Worm (Caenorhabditis elegans) whole organism, L1 larva: Measurements from ENCODE around the gene acs-6.
"Not testable (repeated sequence)": the region's sequence is repeated elsewhere in the genome, so short reads cannot be mapped to it uniquely, and the experiment has no call there.

Source experiments
- C04F5.9 ChIP-seq: sonication (generic microtip); optimal IDR thresholded peaks from 2 replicates; lab custom pipeline; 2016; ENCODE audit warnings: missing genetic modification characterization, missing compliant biosample characterization
- C34B4.2 ChIP-seq: sonication (generic microtip); optimal IDR thresholded peaks from 2 replicates; lab custom pipeline; 2017; ENCODE audit warnings: mild to moderate bottlenecking, missing genetic modification characterization, missing compliant biosample characterization
- aha-1 ChIP-seq: fragments of 150-350 bp; optimal IDR thresholded peaks from 2 replicates; lab custom pipeline; 2014; ENCODE audit warnings: missing biosample characterization, missing genetic modification characterization
- ceh-63 ChIP-seq: fragments of 200-800 bp; sonication (Bioruptor generic); optimal IDR thresholded peaks from 2 replicates; lab custom pipeline; 2018; ENCODE audit warnings: mild to moderate bottlenecking, missing genetic modification characterization, missing compliant biosample characterization
- ceh-82 ChIP-seq, 3 experiments: fragments of 150-350 bp in 1 of 3; sonication (generic microtip) in 2 of 3; optimal IDR thresholded peaks; 2 replicates each; lab custom pipeline; 2014 to 2017; ENCODE audit warnings: missing biosample characterization in 3 of 3, missing genetic modification characterization in 3 of 3
- dsc-1 ChIP-seq: sonication (generic microtip); optimal IDR thresholded peaks from 2 replicates; lab custom pipeline; 2016; ENCODE audit warnings: mild to moderate bottlenecking, missing genetic modification characterization, missing compliant biosample characterization
- efl-1 ChIP-seq, 4 experiments: fragments of 150-350 bp; optimal IDR thresholded peaks in 3 of 4; peaks in 1 of 4; 1 replicate in 1 of 4; 2 replicates in 3 of 4; lab custom pipeline; 2014; ENCODE audit warnings: missing biosample characterization in 2 of 4, missing genetic modification characterization in 2 of 4, missing genetic modification reagents in 2 of 4
- efl-3 ChIP-seq: fragments of 200-800 bp; sonication (Bioruptor generic); optimal IDR thresholded peaks from 2 replicates; lab custom pipeline; 2018; ENCODE audit warnings: mild to moderate bottlenecking, missing genetic modification characterization, missing compliant biosample characterization
- egl-27 ChIP-seq, 2 experiments: fragments of 150-350 bp in 1 of 2; sonication (generic microtip); optimal IDR thresholded peaks; 3 replicates each; lab custom pipeline; 2017 to 2018; ENCODE audit warnings: missing biosample characterization in 2 of 2, missing genetic modification characterization in 2 of 2, missing genetic modification reagents in 2 of 2
- elt-3 ChIP-seq, 6 experiments: fragments of 150-350 bp in 1 of 6; sonication (generic microtip); optimal IDR thresholded peaks; 2 replicates each; lab custom pipeline; 2017 to 2018; ENCODE audit warnings: missing biosample characterization in 6 of 6, missing genetic modification characterization in 6 of 6, inconsistent platforms in 1 of 6
- ets-5 ChIP-seq: fragments of 200-800 bp; sonication (Bioruptor generic); IDR thresholded peaks from 2 replicates; pipeline ENCODE4 v1.3.6; 2022; ENCODE audit warnings: missing genetic modification characterization, missing compliant biosample characterization
- fkh-8 ChIP-seq: sonication (generic microtip); optimal IDR thresholded peaks from 2 replicates; lab custom pipeline; 2016; ENCODE audit warnings: mild to moderate bottlenecking, missing genetic modification characterization, missing compliant biosample characterization
- fos-1 ChIP-seq: fragments of 150-350 bp; optimal IDR thresholded peaks from 2 replicates; lab custom pipeline; 2014; ENCODE audit warnings: missing biosample characterization, missing genetic modification characterization
- grh-1 ChIP-seq: fragments of 200-800 bp; sonication (Bioruptor generic); IDR thresholded peaks from 2 replicates; pipeline ENCODE4 v1.3.6; 2022; ENCODE audit warnings: missing genetic modification reagents, missing genetic modification characterization, missing compliant biosample characterization
- hlh-17 ChIP-seq: fragments of 200-800 bp; sonication (Bioruptor generic); optimal IDR thresholded peaks from 2 replicates; lab custom pipeline; 2018; ENCODE audit warnings: missing genetic modification characterization, mild to moderate bottlenecking, missing compliant biosample characterization, moderate library complexity, borderline replicate concordance
- hlh-4 ChIP-seq: sonication (generic microtip); optimal IDR thresholded peaks from 2 replicates; lab custom pipeline; 2016; ENCODE audit warnings: mild to moderate bottlenecking, missing genetic modification characterization, missing compliant biosample characterization
- isw-1 ChIP-seq: fragments of 200-800 bp; sonication (Bioruptor generic); IDR thresholded peaks from 2 replicates; pipeline ENCODE4 v1.3.6; 2022; ENCODE audit warnings: missing genetic modification characterization, missing compliant biosample characterization
- lin-13 ChIP-seq: fragments of 150-350 bp; optimal IDR thresholded peaks from 2 replicates; lab custom pipeline; 2014; ENCODE audit warnings: missing biosample characterization, missing genetic modification reagents, missing genetic modification characterization
- lin-35 ChIP-seq, 2 experiments: fragments of 150-350 bp; optimal IDR thresholded peaks; 2 replicates each; lab custom pipeline; 2014; ENCODE audit warnings: missing biosample characterization in 2 of 2, missing genetic modification characterization in 2 of 2, missing genetic modification reagents in 2 of 2
- lsy-2 ChIP-seq, 2 experiments: fragments of 150-350 bp; optimal IDR thresholded peaks; 2 replicates each; lab custom pipeline; 2014; ENCODE audit warnings: missing biosample characterization in 2 of 2, missing genetic modification characterization in 2 of 2
- mab-9 ChIP-seq: fragments of 200-800 bp; sonication (Bioruptor generic); IDR thresholded peaks from 2 replicates; pipeline ENCODE4 v1.3.6; 2022; ENCODE audit warnings: missing genetic modification reagents, missing genetic modification characterization, missing compliant biosample characterization
- mdl-1 ChIP-seq, 2 experiments: fragments of 150-350 bp; optimal IDR thresholded peaks; 2 replicates each; lab custom pipeline; 2014 to 2017; ENCODE audit warnings: missing biosample characterization in 2 of 2, missing genetic modification characterization in 2 of 2, inconsistent platforms in 1 of 2
- mep-1 ChIP-seq: fragments of 150-350 bp; optimal IDR thresholded peaks from 2 replicates; lab custom pipeline; 2014; ENCODE audit warnings: missing biosample characterization, missing genetic modification characterization
- nhr-11 ChIP-seq: fragments of 150-350 bp; optimal IDR thresholded peaks from 2 replicates; lab custom pipeline; 2014; ENCODE audit warnings: missing biosample characterization, missing genetic modification characterization
- nhr-19 ChIP-seq: fragments of 200-800 bp; sonication (Bioruptor generic); conservative IDR thresholded peaks from 2 replicates; pipeline ENCODE4 v1.3.6; 2022; ENCODE audit warnings: missing genetic modification characterization, missing compliant biosample characterization
- nhr-20 ChIP-seq: sonication (generic microtip); optimal IDR thresholded peaks from 2 replicates; lab custom pipeline; 2016; ENCODE audit warnings: mild to moderate bottlenecking, missing genetic modification characterization, missing compliant biosample characterization
- nhr-71 ChIP-seq: sonication (generic microtip); optimal IDR thresholded peaks from 2 replicates; lab custom pipeline; 2016; ENCODE audit warnings: mild to moderate bottlenecking, missing genetic modification characterization, moderate library complexity, missing compliant biosample characterization
- nhr-84 ChIP-seq: sonication (generic microtip); optimal IDR thresholded peaks from 2 replicates; lab custom pipeline; 2017; ENCODE audit warnings: missing biosample characterization, missing genetic modification characterization
- nhr-85 ChIP-seq: sonication (generic microtip); peaks from one replicate; lab custom pipeline; 2016; ENCODE audit warnings: missing genetic modification characterization, inconsistent platforms, missing compliant biosample characterization
- pax-3 ChIP-seq: fragments of 200-800 bp; sonication (Bioruptor generic); optimal IDR thresholded peaks from 2 replicates; lab custom pipeline; 2018; ENCODE audit warnings: mild to moderate bottlenecking, missing genetic modification characterization, moderate library complexity, missing compliant biosample characterization
- pqm-1 ChIP-seq: sonication (generic microtip); optimal IDR thresholded peaks from 3 replicates; lab custom pipeline; 2017; ENCODE audit warnings: missing biosample characterization, missing genetic modification characterization
- rnt-1 ChIP-seq: sonication (generic microtip); optimal IDR thresholded peaks from 2 replicates; lab custom pipeline; 2016; ENCODE audit warnings: mild to moderate bottlenecking, missing genetic modification characterization, moderate library complexity, missing compliant biosample characterization
- skn-1 ChIP-seq: fragments of 150-350 bp; optimal IDR thresholded peaks from 2 replicates; lab custom pipeline; 2014; ENCODE audit warnings: missing biosample characterization, missing genetic modification characterization
- sptf-1 ChIP-seq: fragments of 150-350 bp; optimal IDR thresholded peaks from 2 replicates; lab custom pipeline; 2014; ENCODE audit warnings: missing biosample characterization, missing genetic modification characterization
- tbx-2 ChIP-seq: sonication (generic microtip); optimal IDR thresholded peaks from 2 replicates; lab custom pipeline; 2016; ENCODE audit warnings: missing genetic modification characterization, missing compliant biosample characterization
- unc-130 ChIP-seq: fragments of 150-350 bp; optimal IDR thresholded peaks from 2 replicates; lab custom pipeline; 2017; ENCODE audit warnings: missing biosample characterization, missing genetic modification characterization, inconsistent platforms
- vab-15 ChIP-seq: sonication (generic microtip); optimal IDR thresholded peaks from 2 replicates; lab custom pipeline; 2017; ENCODE audit warnings: missing genotype, mild to moderate bottlenecking, missing genetic modification characterization, missing compliant biosample characterization
- zag-1 ChIP-seq: fragments of 150-350 bp; optimal IDR thresholded peaks from 2 replicates; lab custom pipeline; 2014; ENCODE audit warnings: missing biosample characterization, missing genetic modification characterization
- ztf-11 ChIP-seq, 2 experiments: sonication (generic microtip); optimal IDR thresholded peaks; 2 replicates each; lab custom pipeline; 2016 to 2017; ENCODE audit warnings: missing genetic modification characterization in 2 of 2, missing biosample characterization in 1 of 2, missing compliant biosample characterization in 1 of 2
- ztf-4 ChIP-seq: fragments of 150-350 bp; optimal IDR thresholded peaks from 2 replicates; lab custom pipeline; 2014; ENCODE audit warnings: missing biosample characterization, missing genetic modification characterization

The acs-6 gene

DNA sequence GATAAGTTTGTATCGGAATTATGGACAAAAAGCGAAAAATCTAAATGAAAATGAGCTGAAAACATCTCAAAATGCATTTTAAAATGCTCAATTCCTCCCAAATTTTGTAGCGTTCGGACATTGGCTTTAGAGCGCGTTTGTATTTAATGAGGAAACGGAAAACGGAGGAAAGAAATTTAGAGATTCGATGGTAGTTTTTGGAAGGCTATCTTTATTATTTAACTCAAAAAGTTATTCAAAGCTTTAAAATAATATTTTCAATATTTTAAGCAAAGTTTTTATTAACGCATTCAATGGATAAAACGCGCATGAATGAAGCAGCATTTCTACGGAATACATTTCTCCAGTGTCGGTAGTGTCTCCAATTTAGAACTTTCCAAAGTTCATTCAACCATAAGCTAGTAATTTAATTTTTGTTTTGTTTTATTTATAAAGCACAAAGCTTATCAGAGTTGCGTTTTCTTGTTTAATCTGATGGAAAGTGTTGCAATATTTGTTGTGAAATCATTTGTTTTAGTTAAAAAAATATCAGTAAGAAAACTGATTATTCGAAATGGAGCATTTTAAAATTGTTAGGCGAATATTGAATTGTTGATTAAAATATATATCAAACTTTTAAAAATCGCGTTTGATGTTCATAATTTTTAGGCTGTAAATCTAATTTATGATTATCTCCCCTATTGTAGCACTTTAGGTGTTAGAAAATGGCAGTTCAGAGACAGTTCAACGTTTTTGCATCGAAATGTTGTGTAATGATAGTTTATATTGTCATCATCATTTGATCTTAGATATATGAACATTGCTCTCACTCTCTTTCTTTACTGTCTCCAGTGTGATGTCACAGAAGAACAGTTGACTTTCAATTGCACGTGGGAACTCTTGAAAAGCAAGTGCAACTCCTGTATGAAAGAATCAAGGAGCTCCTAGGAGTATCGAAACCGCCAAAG is 11.0 kb downstream of the acs-6 start (continued):
- peak; percentile 79 for TF ChIP-seq nhr-20
- no peak for TF ChIP-seq aha-1 (tag; lab: Kevin White, UChicago)
- no peak for TF ChIP-seq ztf-4 (tag; lab: Kevin White, UChicago)
- TF ChIP-seq sptf-1 = no peak
- TF ChIP-seq fkh-8 = peak; percentile 89
- no peak for TF ChIP-seq pqm-1
- TF ChIP-seq tbx-2 = peak; percentile 74
- peak in 1 of 2 experiments; percentile 78 for TF ChIP-seq ztf-11 (tag; optimal IDR thresholded peaks at IDR 0.05; lab: Kevin White, UChicago)
- TF ChIP-seq dsc-1 (tag; lab: Kevin White, UChicago) = peak; percentile 75
- no peak for TF ChIP-seq zag-1 (tag; lab: Kevin White, UChicago)

DNA sequence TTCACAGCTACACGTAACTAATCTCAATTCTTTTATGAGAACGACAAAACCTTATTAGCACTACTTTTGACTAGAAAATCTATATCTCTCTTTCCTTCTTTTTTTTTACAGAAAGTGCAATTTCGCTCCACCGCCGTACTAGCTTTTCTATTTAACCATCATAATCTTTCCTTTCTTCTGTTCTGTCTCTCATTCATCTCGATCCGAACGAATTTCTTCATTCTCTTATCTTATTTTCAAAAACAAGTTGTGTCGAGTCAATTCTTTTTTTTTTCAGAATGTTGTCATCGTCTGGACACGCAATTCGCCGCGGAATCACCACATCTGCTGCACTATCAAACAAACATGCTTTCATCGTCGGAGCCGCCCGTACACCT is 11.7 kb downstream of the acs-6 start, which contains the start of gene kat-1:
kat-1 (plus strand) TSS at position 278 of the 377 bp plus-strand sequence.
- no peak for TF ChIP-seq C04F5.9 (tag; lab: Kevin White, UChicago)
- no peak for TF ChIP-seq C34B4.2 (tag; lab: Kevin White, UChicago)
- no peak for TF ChIP-seq nhr-85 (tag; lab: Kevin White, UChicago)
- TF ChIP-seq unc-130 (tag; lab: Kevin White, UChicago) = no peak
- no peak for TF ChIP-seq ceh-63 (GFP tag; lab: Kevin White, UChicago)
- no peak for TF ChIP-seq ztf-11 (tag; optimal IDR thresholded peaks at IDR 0.05; lab: Kevin White, UChicago)
- no peak for TF ChIP-seq egl-27 (tag; optimal IDR thresholded peaks at IDR 0.05; lab: Kevin White, UChicago)
- no peak for TF ChIP-seq pax-3 (tag; lab: Kevin White, UChicago)
- no peak for TF ChIP-seq nhr-84 (tag; lab: Kevin White, UChicago)
- no peak for TF ChIP-seq mdl-1 (tag; optimal IDR thresholded peaks at IDR 0.05; lab: Kevin White, UChicago)
- no peak for TF ChIP-seq hlh-4 (tag; lab: Kevin White, UChicago)
- no peak for TF ChIP-seq nhr-11 (tag; lab: Kevin White, UChicago)
- TF ChIP-seq fos-1 = no peak
- TF ChIP-seq rnt-1 = no peak

DNA sequence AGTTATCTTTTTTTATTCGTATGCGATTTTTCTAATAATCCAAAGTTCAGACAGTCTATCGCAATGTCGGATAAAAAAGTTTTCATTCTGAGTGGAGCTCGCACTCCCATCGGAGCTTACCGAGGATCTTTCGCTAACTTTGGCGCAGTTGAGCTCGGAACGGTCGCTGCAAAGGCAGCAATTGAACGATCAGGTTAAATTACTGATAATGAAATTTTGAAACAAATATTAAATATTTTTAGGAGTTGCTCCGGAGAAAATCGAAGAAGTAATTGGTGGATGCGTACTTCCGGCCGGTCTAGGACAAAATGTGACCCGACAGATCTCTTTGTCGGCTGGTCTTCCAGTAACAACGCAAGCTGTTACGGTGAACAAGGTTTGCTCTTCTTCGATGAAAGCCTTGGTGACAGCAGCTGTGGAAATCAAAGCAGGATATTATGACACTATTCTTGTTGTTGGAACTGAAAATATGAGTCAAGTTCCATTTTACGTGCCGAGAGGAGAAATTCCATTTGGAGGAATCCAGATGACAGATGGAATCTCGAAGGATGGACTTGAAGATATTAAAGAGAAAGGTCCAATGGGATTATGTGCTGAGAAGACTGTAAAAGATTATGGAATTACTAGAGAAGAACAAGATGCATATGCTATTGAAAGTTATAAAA is 13.9 kb downstream of the acs-6 start, which contains the start of gene T02G5.7:
T02G5.7 (plus strand) TSS at position 51 of the 665 bp plus-strand sequence.
- TF ChIP-seq mep-1 (tag; lab: Kevin White, UChicago) (no peak), grh-1 (GFP tag; lab: Robert Waterston, UW) (0 out of 2 replicates have a peak, but pooled peaks have one; percentile 5)

DNA sequence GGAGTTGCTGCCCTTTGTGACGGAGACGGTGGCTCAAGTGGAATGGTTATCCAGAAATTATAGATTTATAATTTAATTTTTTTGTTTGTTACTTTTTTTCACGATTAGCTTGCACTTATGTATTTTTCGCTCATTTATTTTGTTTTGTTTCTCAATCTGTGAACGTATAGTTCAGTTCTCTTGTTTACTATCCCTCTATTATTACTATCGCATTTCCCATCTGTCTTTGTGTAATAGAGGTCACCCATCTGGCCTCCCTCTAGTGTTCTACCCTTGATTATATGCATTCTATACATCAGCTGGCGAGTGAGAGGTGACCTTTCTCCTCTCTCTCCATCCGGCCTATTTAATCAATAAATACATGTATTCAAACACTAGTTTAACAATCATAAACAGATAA is 22.2 kb downstream of the acs-6 start, which contains the start of the genes T02G5.14 and T02G5.15:
T02G5.14 (plus strand) TSS at position 301 of the 400 bp plus-strand sequence.
T02G5.15 (plus strand) TSS at position 301 of the 400 bp plus-strand sequence.
- not testable (repeated sequence) for TF ChIP-seq skn-1; ztf-4 (tag; lab: Kevin White, UChicago); ceh-82 (tag; optimal IDR thresholded peaks at IDR 0.05; lab: Kevin White, UChicago)

DNA sequence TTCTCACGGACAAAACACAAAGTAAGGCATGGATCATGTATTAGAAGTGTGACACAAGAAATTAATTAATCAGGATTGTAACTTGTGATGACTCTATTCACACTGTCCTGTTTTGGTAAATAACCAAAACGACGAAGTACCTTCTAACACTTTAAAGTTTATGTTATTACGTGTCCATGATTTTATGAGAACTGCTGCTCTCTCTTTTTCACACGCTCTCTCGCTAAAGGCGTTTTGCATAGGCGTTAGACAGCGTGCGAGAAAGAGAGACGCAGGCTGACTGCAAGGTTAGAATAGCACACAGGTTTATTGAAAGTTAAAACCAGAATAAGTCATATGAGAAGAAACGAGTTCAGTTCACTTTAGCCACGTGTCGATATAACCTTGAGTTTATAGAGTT is 28.3 kb downstream of the acs-6 start:
- TF ChIP-seq lin-35 (GFP tag; optimal IDR thresholded peaks at IDR 0.05; lab: Kevin White, UChicago) = peak in 1 of 2 experiments; percentile 51
- TF ChIP-seq nhr-19 (GFP tag; lab: Robert Waterston, UW) = peak; percentile 55
- peak; percentile 69 for TF ChIP-seq vab-15 (tag; lab: Kevin White, UChicago)
- TF ChIP-seq nhr-71 (tag; lab: Kevin White, UChicago) = peak; percentile 82
- peak; percentile 12; the same call in 1 of the 2 replicates for TF ChIP-seq isw-1 (GFP tag; lab: Robert Waterston, UW)
- peak; percentile 26 to 54 for TF ChIP-seq lsy-2 (tag; optimal IDR thresholded peaks at IDR 0.05; lab: Kevin White, UChicago)
- TF ChIP-seq mab-9 (GFP tag; lab: Robert Waterston, UW) = peak; percentile 39; the same call in 1 of the 2 replicates
- no peak for TF ChIP-seq nhr-11 (tag; lab: Kevin White, UChicago)
- TF ChIP-seq mdl-1 (tag; optimal IDR thresholded peaks at IDR 0.05; lab: Kevin White, UChicago) = peak in 1 of 2 experiments; percentile 38
- TF ChIP-seq pax-3 (tag; lab: Kevin White, UChicago) = peak; percentile 24
- peak in 1 of 6 experiments; percentile 44 for TF ChIP-seq elt-3 (tag; optimal IDR thresholded peaks at IDR 0.05; lab: Kevin White, UChicago)
- TF ChIP-seq nhr-85 (tag; lab: Kevin White, UChicago) = peak; percentile 98
- no peak for TF ChIP-seq lin-13
- TF ChIP-seq dsc-1 (tag; lab: Kevin White, UChicago) = peak; percentile 6
- no peak for TF ChIP-seq skn-1
- peak; percentile 44 for TF ChIP-seq efl-1 (optimal IDR thresholded peaks at IDR 0.05; lab: Kevin White, UChicago)
- no peak for TF ChIP-seq efl-1 (GFP tag; optimal IDR thresholded peaks at IDR 0.05 in 1 of 2; lab: Kevin White, UChicago)
- peak; percentile 42 for TF ChIP-seq mep-1 (tag; lab: Kevin White, UChicago)
- no peak for TF ChIP-seq ets-5 (GFP tag; lab: Robert Waterston, UW)
- no peak for TF ChIP-seq hlh-17
- TF ChIP-seq efl-3 = no peak
